Fruit fly (Drosophila melanogaster) whole organism, embryonic: Measurements from ENCODE around the gene LysRS.

ENCODE experiments used
- Ada2b ChIP-seq: fragments of 200-800 bp; sonication (Bioruptor generic); IDR thresholded peaks from 2 replicates; pipeline ENCODE4 v1.3.6; 2022; ENCODE audit warnings: missing biosample characterization, missing genetic modification characterization
- Asciz ChIP-seq: fragments of 200-800 bp; sonication (Bioruptor generic); optimal IDR thresholded peaks from 2 replicates; lab custom pipeline; 2017; ENCODE audit warnings: missing biosample characterization, mild to moderate bottlenecking, missing genetic modification characterization, missing genetic modification reagents
- B-H2 ChIP-seq: fragments of 200-800 bp; sonication (Bioruptor generic); optimal IDR thresholded peaks from 2 replicates; lab custom pipeline; 2018; ENCODE audit warnings: missing biosample characterization, mild to moderate bottlenecking, missing genetic modification characterization
- Blimp-1 ChIP-seq: fragments of 200-800 bp; sonication (Bioruptor generic); optimal IDR thresholded peaks from 3 replicates; lab custom pipeline; 2018; ENCODE audit warnings: missing biosample characterization, missing genetic modification characterization, mild to moderate bottlenecking, moderate library complexity, missing genetic modification reagents
- CG10274 ChIP-seq: fragments of 200-800 bp; sonication (Bioruptor generic); optimal IDR thresholded peaks from 3 replicates; lab custom pipeline; 2017; ENCODE audit warnings: missing biosample characterization, mild to moderate bottlenecking, missing genetic modification characterization
- CG10462 ChIP-seq: fragments of 200-800 bp; sonication (Bioruptor generic); optimal IDR thresholded peaks from 2 replicates; lab custom pipeline; 2016; ENCODE audit warnings: missing biosample characterization, missing genetic modification characterization
- CG11085 ChIP-seq: fragments of 200-800 bp; sonication (Bioruptor generic); IDR thresholded peaks from 2 replicates; pipeline ENCODE4 v1.3.6; 2022; ENCODE audit warnings: missing biosample characterization, missing genetic modification characterization
- CG13123 ChIP-seq: fragments of 200-800 bp; sonication (Bioruptor generic); optimal IDR thresholded peaks from 2 replicates; lab custom pipeline; 2016; ENCODE audit warnings: missing biosample characterization, missing genetic modification characterization
- CG14710 ChIP-seq: fragments of 200-800 bp; sonication (Bioruptor generic); optimal IDR thresholded peaks from 3 replicates; lab custom pipeline; 2019; ENCODE audit warnings: missing biosample characterization, mild to moderate bottlenecking, missing genetic modification characterization, moderate library complexity
- CG1529 ChIP-seq: fragments of 200-800 bp; sonication (Bioruptor generic); optimal IDR thresholded peaks from 3 replicates; lab custom pipeline; 2018; ENCODE audit warnings: missing biosample characterization, missing genetic modification characterization
- CG1603 ChIP-seq: fragments of 200-800 bp; sonication (Bioruptor generic); optimal IDR thresholded peaks from 2 replicates; lab custom pipeline; 2019; ENCODE audit warnings: missing biosample characterization, mild to moderate bottlenecking, missing genetic modification characterization, moderate library complexity
- CG17359 ChIP-seq: fragments of 200-800 bp; sonication (Bioruptor generic); optimal IDR thresholded peaks from 3 replicates; lab custom pipeline; 2018; ENCODE audit warnings: missing biosample characterization, mild to moderate bottlenecking, missing genetic modification characterization, moderate library complexity
- CG17568 ChIP-seq: fragments of 200-800 bp; sonication (Bioruptor generic); optimal IDR thresholded peaks from 2 replicates; lab custom pipeline; 2018; ENCODE audit warnings: missing biosample characterization, mild to moderate bottlenecking, missing genetic modification characterization, moderate library complexity
- CG17612 ChIP-seq: fragments of 200-800 bp; sonication (Bioruptor generic); IDR thresholded peaks from 2 replicates; pipeline ENCODE4 v1.3.6; 2022; ENCODE audit warnings: missing biosample characterization, missing genetic modification characterization
- CG2116 ChIP-seq: fragments of 200-800 bp; sonication (Bioruptor generic); optimal IDR thresholded peaks from 3 replicates; lab custom pipeline; 2018; ENCODE audit warnings: missing biosample characterization, mild to moderate bottlenecking, missing genetic modification characterization
- CG2678 ChIP-seq: fragments of 200-800 bp; sonication (Bioruptor generic); optimal IDR thresholded peaks from 3 replicates; lab custom pipeline; 2019; ENCODE audit warnings: missing biosample characterization, mild to moderate bottlenecking, missing genetic modification characterization, moderate library complexity
- CG2875 ChIP-seq: fragments of 200-800 bp; sonication (Bioruptor generic); optimal IDR thresholded peaks from 2 replicates; lab custom pipeline; 2017; ENCODE audit warnings: missing biosample characterization, mild to moderate bottlenecking, missing genetic modification characterization, missing genetic modification reagents
- CG3407 ChIP-seq: fragments of 200-800 bp; sonication (Bioruptor generic); optimal IDR thresholded peaks from 2 replicates; lab custom pipeline; 2018; ENCODE audit warnings: missing biosample characterization, mild to moderate bottlenecking, missing genetic modification characterization
- CG4707 ChIP-seq: fragments of 200-800 bp; sonication (Bioruptor generic); optimal IDR thresholded peaks from 2 replicates; lab custom pipeline; 2018; ENCODE audit warnings: missing biosample characterization, mild to moderate bottlenecking, missing genetic modification characterization, moderate library complexity
- CG6813 ChIP-seq: fragments of 200-800 bp; sonication (Bioruptor generic); optimal IDR thresholded peaks from 2 replicates; lab custom pipeline; 2017; ENCODE audit warnings: missing biosample characterization, missing genetic modification characterization, mild to moderate bottlenecking, moderate library complexity, missing genetic modification reagents
- CG7372 ChIP-seq: fragments of 200-800 bp; sonication (Bioruptor generic); IDR thresholded peaks from 2 replicates; pipeline ENCODE4 v1.3.6; 2022; ENCODE audit warnings: missing biosample characterization, missing genetic modification characterization
- CG8478 ChIP-seq: fragments of >200 bp; optimal IDR thresholded peaks from 2 replicates; lab custom pipeline; 2018
- Dbx ChIP-seq: fragments of 200-800 bp; sonication (Bioruptor generic); IDR thresholded peaks from 3 replicates; pipeline ENCODE4 v1.3.6; 2022; ENCODE audit warnings: missing biosample characterization, missing genetic modification characterization
- Drgx ChIP-seq: fragments of 200-800 bp; sonication (Bioruptor generic); IDR thresholded peaks from 2 replicates; pipeline ENCODE4 v1.3.6; 2022; ENCODE audit warnings: missing biosample characterization, missing genetic modification characterization
- Eip74EF ChIP-seq, 2 experiments: fragments of 200-800 bp in 1 of 2; fragments of >200 bp in 1 of 2; sonication (Bioruptor generic) in 1 of 2; optimal IDR thresholded peaks; 2 replicates each; lab custom pipeline; 2017 to 2019; ENCODE audit warnings: missing biosample characterization in 2 of 2, missing genetic modification characterization in 2 of 2, mild to moderate bottlenecking in 1 of 2, moderate library complexity in 1 of 2
- HLHmδ ChIP-seq: fragments of 200-800 bp; sonication (Bioruptor generic); optimal IDR thresholded peaks from 2 replicates; lab custom pipeline; 2018; ENCODE audit warnings: missing biosample characterization, mild to moderate bottlenecking, missing genetic modification characterization, moderate library complexity
- Hsf ChIP-seq: fragments of 200-800 bp; sonication (Bioruptor generic); optimal IDR thresholded peaks from 3 replicates; lab custom pipeline; 2016; ENCODE audit warnings: missing biosample characterization, missing genetic modification characterization
- Kr ChIP-seq: fragments of 200-800 bp; sonication (Bioruptor generic); optimal IDR thresholded peaks from 2 replicates; lab custom pipeline; 2017; ENCODE audit warnings: missing biosample characterization, mild to moderate bottlenecking, missing genetic modification characterization
- MTF-1 ChIP-seq: fragments of 200-800 bp; sonication (Bioruptor generic); optimal IDR thresholded peaks from 2 replicates; lab custom pipeline; 2018; ENCODE audit warnings: missing biosample characterization, mild to moderate bottlenecking, missing genetic modification characterization, borderline replicate concordance
- Mrtf ChIP-seq: fragments of 200-800 bp; sonication (Bioruptor generic); IDR thresholded peaks from 3 replicates; pipeline ENCODE4 v1.3.6; 2022; ENCODE audit warnings: missing biosample characterization, missing genetic modification characterization
- NC2α ChIP-seq: fragments of 200-800 bp; sonication (Bioruptor generic); optimal IDR thresholded peaks from 2 replicates; lab custom pipeline; 2016; ENCODE audit warnings: missing biosample characterization, missing genetic modification characterization
- Sox102F ChIP-seq: fragments of 200-800 bp; sonication (Bioruptor generic); optimal IDR thresholded peaks from 2 replicates; lab custom pipeline; 2018; ENCODE audit warnings: missing biosample characterization, mild to moderate bottlenecking, missing genetic modification characterization, moderate library complexity
- Vsx1 ChIP-seq: fragments of 200-800 bp; sonication (Bioruptor generic); optimal IDR thresholded peaks from 2 replicates; lab custom pipeline; 2017; ENCODE audit warnings: missing biosample characterization, mild to moderate bottlenecking, missing genetic modification characterization, missing genetic modification reagents
- Xbp1 ChIP-seq: fragments of 200-800 bp; sonication (Bioruptor generic); optimal IDR thresholded peaks from 3 replicates; lab custom pipeline; 2016; ENCODE audit warnings: missing biosample characterization, mild to moderate bottlenecking, missing genetic modification characterization
- bigmax ChIP-seq: fragments of 200-800 bp; sonication (Bioruptor generic); optimal IDR thresholded peaks from 2 replicates; lab custom pipeline; 2018; ENCODE audit warnings: missing biosample characterization, mild to moderate bottlenecking, missing genetic modification characterization
- bsh ChIP-seq, 2 experiments: fragments of 200-800 bp; sonication (Bioruptor generic); optimal IDR thresholded peaks; 2 replicates each; lab custom pipeline; 2017 to 2018; ENCODE audit warnings: mild to moderate bottlenecking in 2 of 2, missing biosample characterization in 2 of 2, missing genetic modification characterization in 2 of 2, moderate library complexity in 1 of 2
- cad ChIP-seq: fragments of >200 bp; optimal IDR thresholded peaks from 2 replicates; lab custom pipeline; 2017; ENCODE audit warnings: missing biosample characterization, missing genetic modification characterization
- chm ChIP-seq: fragments of 200-800 bp; sonication (Bioruptor generic); IDR thresholded peaks from 2 replicates; pipeline ENCODE4 v1.3.6; 2022; ENCODE audit warnings: missing biosample characterization, missing genetic modification characterization
- dati ChIP-seq: fragments of 200-800 bp; sonication (Bioruptor generic); IDR thresholded peaks from 2 replicates; pipeline ENCODE4 v1.3.6; 2022; ENCODE audit warnings: missing biosample characterization, missing genetic modification characterization
- fd64A ChIP-seq: fragments of 200-800 bp; sonication (Bioruptor generic); optimal IDR thresholded peaks from 3 replicates; lab custom pipeline; 2018; ENCODE audit warnings: missing biosample characterization, mild to moderate bottlenecking, missing genetic modification characterization
- jing ChIP-seq: fragments of 200-800 bp; sonication (Bioruptor generic); optimal IDR thresholded peaks from 2 replicates; lab custom pipeline; 2018; ENCODE audit warnings: missing biosample characterization, mild to moderate bottlenecking, missing genetic modification characterization
- kni ChIP-seq: fragments of 200-800 bp; sonication (Bioruptor generic); optimal IDR thresholded peaks from 3 replicates; lab custom pipeline; 2017; ENCODE audit warnings: mild to moderate bottlenecking, missing biosample characterization, missing genetic modification reagents, missing genetic modification characterization
- lab ChIP-seq: fragments of 200-800 bp; sonication (Bioruptor generic); optimal IDR thresholded peaks from 3 replicates; lab custom pipeline; 2017; ENCODE audit warnings: missing biosample characterization, missing genetic modification characterization, mild to moderate bottlenecking, moderate library complexity, missing genetic modification reagents
- nerfin-1 ChIP-seq: fragments of 200-800 bp; sonication (Bioruptor generic); optimal IDR thresholded peaks from 3 replicates; lab custom pipeline; 2019; ENCODE audit warnings: missing biosample characterization, mild to moderate bottlenecking, missing genetic modification characterization, moderate library complexity
- nom ChIP-seq: fragments of 200-800 bp; sonication (Bioruptor generic); optimal IDR thresholded peaks from 2 replicates; lab custom pipeline; 2017; ENCODE audit warnings: missing biosample characterization, missing genetic modification characterization, mild to moderate bottlenecking, moderate library complexity, missing genetic modification reagents
- oc ChIP-seq: fragments of 200-800 bp; sonication (Bioruptor generic); optimal IDR thresholded peaks from 2 replicates; lab custom pipeline; 2018; ENCODE audit warnings: missing biosample characterization, mild to moderate bottlenecking, missing genetic modification characterization, moderate library complexity
- pum ChIP-seq: fragments of 200-800 bp; sonication (Bioruptor generic); optimal IDR thresholded peaks from 2 replicates; lab custom pipeline; 2016; ENCODE audit warnings: missing biosample characterization, missing genetic modification characterization
- sob ChIP-seq: fragments of 200-800 bp; sonication (Bioruptor generic); IDR thresholded peaks from 2 replicates; pipeline ENCODE4 v1.3.6; 2022; ENCODE audit warnings: missing biosample characterization, missing genetic modification characterization
- wek ChIP-seq: fragments of 200-800 bp; sonication (Bioruptor generic); optimal IDR thresholded peaks from 3 replicates; lab custom pipeline; 2018; ENCODE audit warnings: missing biosample characterization, mild to moderate bottlenecking, missing genetic modification characterization, moderate library complexity

Gene LysRS

dm6 chrX:9646022-9646421 lies 37.3 kb upstream of the LysRS start (continued):
- peak; percentile 96 for TF ChIP-seq CG7372 (GFP tag; lab: Robert Waterston, UW)
- TF ChIP-seq Drgx, result peak; percentile 98
- peak; percentile 94 for TF ChIP-seq nerfin-1
- peak; percentile 98 for TF ChIP-seq lab (GFP tag; lab: Kevin White, UChicago)
- TF ChIP-seq Xbp1, result peak; percentile 98
- peak; percentile 92 for TF ChIP-seq CG11085 (GFP tag; lab: Robert Waterston, UW)
- TF ChIP-seq dati, result peak; percentile 94
- TF ChIP-seq cad, result no peak

dm6 chrX:9644828-9645227 lies 36.1 kb upstream of the LysRS start:
- peak; percentile 30 for TF ChIP-seq CG4707 (GFP tag; lab: Kevin White, UChicago)
- 0 out of 2 replicates have a peak, but pooled peaks have one; percentile 24 for TF ChIP-seq chm (GFP tag; lab: Robert Waterston, UW)
- no peak for TF ChIP-seq CG13123 (GFP tag; lab: Kevin White, UChicago)
- TF ChIP-seq cad, result no peak
- no peak for TF ChIP-seq Kr (GFP tag; lab: Kevin White, UChicago)
- peak; percentile 9 for TF ChIP-seq Asciz (GFP tag; lab: Kevin White, UChicago)
- peak; percentile 29 for TF ChIP-seq nom (GFP tag; lab: Kevin White, UChicago)
- TF ChIP-seq Hsf (GFP tag; lab: Kevin White, UChicago), result no peak
- no peak for TF ChIP-seq Vsx1 (GFP tag; lab: Kevin White, UChicago)
- peak; percentile 1 for TF ChIP-seq CG3407
- TF ChIP-seq CG2875, result peak; percentile 8
- peak; percentile 38 for TF ChIP-seq CG1529 (GFP tag; lab: Kevin White, UChicago)
- TF ChIP-seq NC2α (GFP tag; lab: Kevin White, UChicago), result no peak
- peak; percentile 33 for TF ChIP-seq wek
- TF ChIP-seq jing (GFP tag; lab: Kevin White, UChicago), result no peak
- TF ChIP-seq Mrtf (GFP tag; lab: Robert Waterston, UW), result no peak
- peak; percentile 10 for TF ChIP-seq MTF-1 (GFP tag; lab: Kevin White, UChicago)
- no peak for TF ChIP-seq pum
- TF ChIP-seq Dbx (GFP tag; lab: Robert Waterston, UW), result no peak
- peak; percentile 7 for TF ChIP-seq CG17359 (tag; lab: Kevin White, UChicago)
- TF ChIP-seq CG2116 (GFP tag; lab: Kevin White, UChicago), result no peak
- TF ChIP-seq CG7372 (GFP tag; lab: Robert Waterston, UW), result no peak
- TF ChIP-seq CG17568 (GFP tag; lab: Kevin White, UChicago), result no peak
- no peak for TF ChIP-seq CG17612
- TF ChIP-seq B-H2 (GFP tag; lab: Kevin White, UChicago), result no peak
- peak; percentile 70 for TF ChIP-seq fd64A (GFP tag; lab: Kevin White, UChicago)
- TF ChIP-seq CG14710 (tag; lab: Kevin White, UChicago), result no peak
- TF ChIP-seq CG2678 (tag; lab: Kevin White, UChicago), result peak; percentile 1
- peak; percentile 29 for TF ChIP-seq kni
- no peak for TF ChIP-seq CG8478 (lab: Kevin White, UChicago)
- peak; percentile 19 for TF ChIP-seq CG1603 (tag; lab: Kevin White, UChicago)
- no peak for TF ChIP-seq oc (tag; lab: Kevin White, UChicago)
- TF ChIP-seq CG10462 (GFP tag; lab: Kevin White, UChicago), result no peak
- no peak for TF ChIP-seq Ada2b
- TF ChIP-seq Eip74EF (GFP tag; optimal IDR thresholded peaks at IDR 0.05; lab: Kevin White, UChicago), result peak in 1 of 2 experiments; percentile 23
- no peak for TF ChIP-seq bigmax (GFP tag; lab: Kevin White, UChicago)
- TF ChIP-seq CG6813 (GFP tag; lab: Kevin White, UChicago), result peak; percentile 22
- TF ChIP-seq HLHmδ (GFP tag; lab: Kevin White, UChicago), result peak; percentile 35
- TF ChIP-seq Blimp-1 (GFP tag; lab: Kevin White, UChicago), result peak; percentile 30
- TF ChIP-seq Sox102F (GFP tag; lab: Kevin White, UChicago), result peak; percentile 2
- peak in 1 of 2 experiments; percentile 46 for TF ChIP-seq bsh (GFP tag; optimal IDR thresholded peaks at IDR 0.05; lab: Kevin White, UChicago)
- TF ChIP-seq CG10274 (GFP tag; lab: Kevin White, UChicago), result no peak
- no peak for TF ChIP-seq sob (GFP tag; lab: Robert Waterston, UW)
